Worm (Caenorhabditis elegans) whole organism, mixed stage, embryonic: Measurements from ENCODE around the gene nspg-13.

ENCODE experiments used
- M03D4.4 ChIP-seq: sonication (generic microtip); optimal IDR thresholded peaks from 2 replicates; lab custom pipeline; 2017; ENCODE audit warnings: mild to moderate bottlenecking, missing genetic modification characterization, missing compliant biosample characterization
- bed-3 ChIP-seq: fragments of 200-800 bp; sonication (Bioruptor generic); optimal IDR thresholded peaks from 3 replicates; lab custom pipeline; 2018; ENCODE audit warnings: mild to moderate bottlenecking, missing genetic modification characterization, moderate library complexity, missing compliant biosample characterization
- blmp-1 ChIP-seq: fragments of 150-350 bp; optimal IDR thresholded peaks from 2 replicates; lab custom pipeline; 2014; ENCODE audit warnings: missing biosample characterization, missing genetic modification characterization
- ceh-39 ChIP-seq: fragments of 150-350 bp; optimal IDR thresholded peaks from 2 replicates; lab custom pipeline; 2014; ENCODE audit warnings: missing biosample characterization, missing genetic modification characterization
- ceh-43 ChIP-seq: fragments of 200-800 bp; sonication (Bioruptor generic); optimal IDR thresholded peaks from 2 replicates; lab custom pipeline; 2018; ENCODE audit warnings: mild to moderate bottlenecking, missing genetic modification characterization, moderate library complexity, missing compliant biosample characterization
- ceh-83 ChIP-seq: fragments of 200-800 bp; sonication (Bioruptor generic); optimal IDR thresholded peaks from 2 replicates; lab custom pipeline; 2018; ENCODE audit warnings: mild to moderate bottlenecking, missing genetic modification characterization, missing compliant biosample characterization
- ces-1 ChIP-seq: fragments of 150-350 bp; optimal IDR thresholded peaks from 2 replicates; lab custom pipeline; 2014; ENCODE audit warnings: missing biosample characterization, missing genetic modification reagents, missing genetic modification characterization
- cnd-1 ChIP-seq: fragments of 200-800 bp; sonication (Bioruptor generic); optimal IDR thresholded peaks from 2 replicates; lab custom pipeline; 2018; ENCODE audit warnings: mild to moderate bottlenecking, missing genetic modification characterization, missing compliant biosample characterization
- drap-1 ChIP-seq: fragments of 200-800 bp; sonication (Bioruptor generic); optimal IDR thresholded peaks from 3 replicates; lab custom pipeline; 2018; ENCODE audit warnings: mild to moderate bottlenecking, missing genetic modification characterization, missing compliant biosample characterization
- elt-1 ChIP-seq: sonication (generic microtip); optimal IDR thresholded peaks from 2 replicates; lab custom pipeline; 2017; ENCODE audit warnings: missing genetic modification characterization, mild to moderate bottlenecking, missing compliant biosample characterization, antibody characterized with exemption, moderate library complexity, borderline replicate concordance; ENCODE audit not compliant: insufficient read depth
- elt-3 ChIP-seq: fragments of 150-350 bp; optimal IDR thresholded peaks from 2 replicates; lab custom pipeline; 2014; ENCODE audit warnings: missing biosample characterization, missing genetic modification characterization
- flh-1 ChIP-seq: fragments of 200-800 bp; sonication (Bioruptor generic); optimal IDR thresholded peaks from 2 replicates; lab custom pipeline; 2018; ENCODE audit warnings: mild to moderate bottlenecking, missing genetic modification characterization, moderate library complexity, missing compliant biosample characterization
- ham-2 ChIP-seq: fragments of 200-800 bp; sonication (Bioruptor generic); optimal IDR thresholded peaks from 2 replicates; lab custom pipeline; 2018; ENCODE audit warnings: mild to moderate bottlenecking, missing genetic modification characterization, missing compliant biosample characterization
- hlh-1 ChIP-seq: fragments of 150-350 bp; optimal IDR thresholded peaks from 2 replicates; lab custom pipeline; 2014; ENCODE audit warnings: missing biosample characterization, missing genetic modification reagents, missing genetic modification characterization
- lin-13 ChIP-seq: fragments of 150-350 bp; optimal IDR thresholded peaks from 2 replicates; lab custom pipeline; 2014; ENCODE audit warnings: missing biosample characterization, missing genetic modification characterization
- lin-32 ChIP-seq: fragments of 200-800 bp; sonication (Bioruptor generic); optimal IDR thresholded peaks from 2 replicates; lab custom pipeline; 2018; ENCODE audit warnings: mild to moderate bottlenecking, missing genetic modification characterization, missing compliant biosample characterization
- lsy-2 ChIP-seq: fragments of 150-350 bp; optimal IDR thresholded peaks from 2 replicates; lab custom pipeline; 2014; ENCODE audit warnings: missing biosample characterization, missing genetic modification characterization
- mab-5 ChIP-seq: fragments of 150-350 bp; optimal IDR thresholded peaks from 2 replicates; lab custom pipeline; 2014; ENCODE audit warnings: missing biosample characterization, missing genetic modification characterization
- mep-1 ChIP-seq: fragments of 150-350 bp; optimal IDR thresholded peaks from 2 replicates; lab custom pipeline; 2017; ENCODE audit warnings: missing biosample characterization, missing genetic modification reagents, missing genetic modification characterization, inconsistent platforms
- mls-2 ChIP-seq: sonication (generic microtip); optimal IDR thresholded peaks from 2 replicates; lab custom pipeline; 2016; ENCODE audit warnings: mild to moderate bottlenecking, missing genetic modification characterization, moderate library complexity, missing compliant biosample characterization
- nhr-12 ChIP-seq: fragments of 150-350 bp; optimal IDR thresholded peaks from 2 replicates; lab custom pipeline; 2014; ENCODE audit warnings: missing biosample characterization, missing genetic modification characterization
- nhr-2 ChIP-seq: fragments of 150-350 bp; optimal IDR thresholded peaks from 2 replicates; lab custom pipeline; 2014; ENCODE audit warnings: missing biosample characterization, missing genetic modification characterization
- nhr-28 ChIP-seq: fragments of 150-350 bp; optimal IDR thresholded peaks from 2 replicates; lab custom pipeline; 2014; ENCODE audit warnings: missing biosample characterization, missing genetic modification characterization
- nhr-76 ChIP-seq: sonication (generic microtip); optimal IDR thresholded peaks from 2 replicates; lab custom pipeline; 2017; ENCODE audit warnings: missing biosample characterization, missing genetic modification characterization
- pha-4 ChIP-seq: fragments of 150-350 bp; optimal IDR thresholded peaks from 2 replicates; lab custom pipeline; 2018; ENCODE audit warnings: missing biosample characterization, missing genetic modification reagents, missing genetic modification characterization
- sem-2 ChIP-seq: fragments of 200-800 bp; sonication (Bioruptor generic); optimal IDR thresholded peaks from 2 replicates; lab custom pipeline; 2018; ENCODE audit warnings: mild to moderate bottlenecking, missing genetic modification characterization, missing compliant biosample characterization
- sptf-1 ChIP-seq: sonication (generic microtip); optimal IDR thresholded peaks from 2 replicates; lab custom pipeline; 2017; ENCODE audit warnings: mild to moderate bottlenecking, missing genetic modification characterization, moderate library complexity, missing compliant biosample characterization
- tbx-8 ChIP-seq: fragments of 200-800 bp; sonication (Bioruptor generic); optimal IDR thresholded peaks from 2 replicates; lab custom pipeline; 2018; ENCODE audit warnings: mild to moderate bottlenecking, missing genetic modification characterization, moderate library complexity, missing compliant biosample characterization
- unc-120 ChIP-seq: sonication (generic microtip); optimal IDR thresholded peaks from 2 replicates; lab custom pipeline; 2017; ENCODE audit warnings: missing genetic modification characterization, missing compliant biosample characterization; ENCODE audit not compliant: poor library complexity, severe bottlenecking
- unc-62 ChIP-seq: fragments of 150-350 bp; optimal IDR thresholded peaks from 2 replicates; lab custom pipeline; 2014; ENCODE audit warnings: missing biosample characterization, missing genetic modification reagents, missing genetic modification characterization
- zip-8 ChIP-seq: fragments of 150-350 bp; optimal IDR thresholded peaks from 2 replicates; lab custom pipeline; 2014; ENCODE audit warnings: missing biosample characterization, missing genetic modification characterization
- ztf-11 ChIP-seq: fragments of 150-350 bp; optimal IDR thresholded peaks from 2 replicates; lab custom pipeline; 2014; ENCODE audit warnings: missing biosample characterization, missing genetic modification characterization

nspg-13 gene

DNA sequence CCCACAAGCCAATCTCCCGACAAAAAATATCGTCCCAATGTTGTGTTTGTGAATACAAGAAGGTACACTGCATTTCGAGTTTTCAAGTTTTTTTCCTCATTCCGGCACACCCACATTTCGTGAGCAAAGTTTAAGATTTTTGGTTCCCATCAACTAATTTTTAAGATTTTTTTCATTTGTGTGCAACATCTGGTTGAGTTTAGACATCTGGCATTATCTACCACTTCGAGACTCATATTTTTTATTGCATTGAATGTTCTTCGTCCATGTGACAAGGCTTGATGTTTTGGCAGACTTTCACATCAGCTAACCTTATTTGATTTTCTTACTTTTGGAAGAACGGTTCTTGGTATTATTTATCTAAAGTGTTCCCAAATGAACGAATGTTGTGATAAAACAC is 5.4 kb downstream of the nspg-13 start:
- TF ChIP-seq flh-1 (no peak), M03D4.4 (tag; lab: Kevin White, UChicago) (no peak), sem-2 (no peak), unc-62 (no peak), elt-1 (tag; lab: Kevin White, UChicago) (no peak), nhr-28 (tag; lab: Kevin White, UChicago) (no peak), unc-120 (tag; lab: Kevin White, UChicago) (no peak), lin-32 (GFP tag; lab: Kevin White, UChicago) (no peak), ces-1 (GFP tag; lab: Kevin White, UChicago) (no peak)

DNA sequence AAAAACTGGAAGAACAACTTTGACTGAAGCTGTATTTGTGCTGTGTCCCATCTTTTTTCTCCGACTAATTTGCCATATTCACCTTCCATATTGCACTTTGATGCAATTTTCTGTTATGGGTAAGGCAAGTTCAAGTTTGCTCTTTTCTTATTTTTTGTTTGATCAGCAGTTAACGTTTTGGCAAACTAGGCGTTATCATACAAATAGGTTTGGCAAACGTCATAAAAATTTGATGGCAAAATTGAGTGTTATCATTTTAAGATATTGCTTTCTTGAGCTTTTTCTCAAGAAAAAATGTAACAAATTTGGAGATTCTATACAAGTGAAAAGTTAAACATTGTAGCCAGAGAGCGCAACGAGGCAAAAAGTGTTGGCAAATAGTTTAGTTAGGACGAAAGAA is 7.0 kb downstream of the nspg-13 start:
- no peak for TF ChIP-seq nhr-28 (tag; lab: Kevin White, UChicago)

DNA sequence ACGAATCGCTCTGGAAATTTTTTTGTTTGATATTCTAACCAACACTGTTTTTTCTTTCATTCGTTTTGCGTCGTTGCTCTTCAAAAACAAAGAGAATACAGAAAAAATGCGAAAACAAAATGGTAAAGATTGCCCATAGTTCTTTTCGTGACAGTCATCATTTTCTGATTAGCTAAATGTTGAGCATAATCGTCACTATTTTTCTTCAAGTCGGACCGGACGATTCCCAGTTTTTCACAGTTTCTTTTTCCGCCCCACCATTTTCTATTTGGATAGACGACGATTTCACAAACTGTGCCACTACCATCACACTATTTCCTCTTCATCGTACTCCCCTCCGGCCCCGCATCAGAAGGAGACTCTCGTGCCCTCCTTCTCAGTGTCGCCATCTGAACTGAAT is 8.6 kb downstream of the nspg-13 start:
- TF ChIP-seq elt-3 (tag; lab: Kevin White, UChicago) = no peak
- no peak for TF ChIP-seq mls-2 (tag; lab: Kevin White, UChicago)
- no peak for TF ChIP-seq lsy-2
- TF ChIP-seq bed-3 (GFP tag; lab: Kevin White, UChicago) = no peak
- TF ChIP-seq ceh-83 (GFP tag; lab: Kevin White, UChicago) = no peak
- TF ChIP-seq ces-1 (GFP tag; lab: Kevin White, UChicago) = no peak
- TF ChIP-seq M03D4.4 (tag; lab: Kevin White, UChicago) = no peak
- no peak for TF ChIP-seq tbx-8
- no peak for TF ChIP-seq nhr-12 (tag; lab: Kevin White, UChicago)
- no peak for TF ChIP-seq sptf-1
- TF ChIP-seq lin-13 (tag; lab: Kevin White, UChicago) = no peak

DNA sequence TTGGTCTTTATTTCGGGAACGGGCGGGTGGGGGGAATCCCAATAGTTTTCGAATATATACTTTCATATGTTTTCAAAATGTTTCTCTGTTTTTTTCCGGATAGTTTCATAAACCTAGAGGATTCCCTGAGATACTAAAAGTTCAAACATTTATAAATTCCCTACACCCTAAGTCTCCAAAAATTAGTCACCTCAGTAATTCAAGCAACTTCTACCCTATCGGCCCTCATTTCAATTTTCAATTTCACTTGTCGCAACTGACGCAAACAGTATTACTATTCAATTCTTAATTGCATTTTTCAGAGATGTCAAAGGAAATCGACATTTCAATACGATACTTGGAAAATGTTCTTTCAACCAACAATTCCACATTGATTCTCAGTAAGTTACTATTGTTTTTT is 9.0 kb downstream of the nspg-13 start, which contains the start of gene Y34B4A.4:
Gene Y34B4A.4 (plus strand): TSS at position 301 of the 400 bp plus-strand sequence.
- TF ChIP-seq tbx-8 (no peak), M03D4.4 (tag; lab: Kevin White, UChicago) (no peak), ceh-83 (GFP tag; lab: Kevin White, UChicago) (no peak), elt-3 (tag; lab: Kevin White, UChicago) (no peak), bed-3 (GFP tag; lab: Kevin White, UChicago) (no peak), sem-2 (no peak), hlh-1 (tag; lab: Kevin White, UChicago) (no peak), nhr-76 (tag; lab: Kevin White, UChicago) (no peak), flh-1 (no peak), cnd-1 (tag; lab: Kevin White, UChicago) (no peak), lin-32 (GFP tag; lab: Kevin White, UChicago) (no peak), mab-5 (tag; lab: Kevin White, UChicago) (no peak), unc-120 (tag; lab: Kevin White, UChicago) (no peak), lin-13 (tag; lab: Kevin White, UChicago) (no peak), blmp-1 (tag; lab: Kevin White, UChicago) (no peak), nhr-2 (tag; lab: Kevin White, UChicago) (no peak), nhr-12 (tag; lab: Kevin White, UChicago) (no peak), ham-2 (no peak), ceh-39 (no peak), pha-4 (tag; lab: Kevin White, UChicago) (no peak)
- TF ChIP-seq, all 35 proteins: peak for 0

DNA sequence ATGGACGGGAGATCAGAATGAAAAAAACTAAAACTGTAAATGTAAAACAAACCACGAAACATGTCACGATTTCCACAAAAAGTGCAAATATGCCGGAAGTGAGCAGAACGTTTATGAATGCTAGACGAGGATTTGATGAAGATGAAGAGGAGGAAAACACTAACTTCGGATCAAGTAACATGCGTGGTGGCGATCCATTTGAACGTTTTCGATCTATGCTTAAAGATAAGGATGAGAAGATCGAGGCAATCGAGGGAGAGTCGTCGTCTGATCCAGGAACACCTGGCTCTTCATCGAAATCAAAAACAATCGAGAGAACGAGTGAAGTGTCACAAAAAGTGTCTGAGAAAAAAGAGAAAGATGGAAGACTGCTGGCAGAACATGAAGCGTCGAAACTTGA is 10.4 kb downstream of the nspg-13 start:
- TF ChIP-seq ztf-11 (tag; lab: Kevin White, UChicago) = no peak
- TF ChIP-seq ceh-43 = no peak
- no peak for TF ChIP-seq nhr-76 (tag; lab: Kevin White, UChicago)
- no peak for TF ChIP-seq unc-120 (tag; lab: Kevin White, UChicago)
- no peak for TF ChIP-seq cnd-1 (tag; lab: Kevin White, UChicago)
- TF ChIP-seq, all 35 proteins: peak for 0

DNA sequence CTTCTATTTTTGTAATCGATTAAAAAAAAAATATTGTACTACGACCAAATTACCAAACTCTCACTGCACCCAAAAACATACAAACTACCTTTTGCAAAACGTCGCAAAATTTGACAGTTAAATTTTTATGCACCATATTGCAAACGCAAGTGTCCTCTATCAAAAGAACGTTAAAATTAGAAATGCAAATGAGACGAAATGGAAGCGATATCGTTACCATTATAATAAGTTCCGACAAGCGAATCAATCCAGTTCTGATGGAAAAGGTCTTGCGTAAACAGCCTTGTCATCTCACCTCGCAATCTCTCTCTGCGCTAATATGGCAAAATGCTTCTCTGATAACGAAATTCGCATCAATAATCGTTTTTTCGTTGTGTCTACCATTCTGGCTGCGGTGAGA is 13.1 kb downstream of the nspg-13 start:
- no peak for TF ChIP-seq mab-5 (tag; lab: Kevin White, UChicago)
- TF ChIP-seq nhr-2 (tag; lab: Kevin White, UChicago) = no peak
- TF ChIP-seq mep-1 (tag; lab: Kevin White, UChicago) = no peak
- no peak for TF ChIP-seq zip-8 (tag; lab: Kevin White, UChicago)
- no peak for TF ChIP-seq blmp-1 (tag; lab: Kevin White, UChicago)
- no peak for TF ChIP-seq drap-1 (GFP tag; lab: Kevin White, UChicago)
- TF ChIP-seq elt-3 (tag; lab: Kevin White, UChicago) = no peak
- no peak for TF ChIP-seq unc-120 (tag; lab: Kevin White, UChicago)
